Worm (Caenorhabditis elegans) whole organism, L2 larva: ENCODE data around the gene srj-8.

Experiments
- F13H6.1 ChIP-seq: sonication (generic microtip); optimal IDR thresholded peaks from 2 replicates; lab custom pipeline; 2016; ENCODE audit warnings: missing genetic modification characterization, missing compliant biosample characterization
- R02D3.7 ChIP-seq: fragments of 150-350 bp; optimal IDR thresholded peaks from 2 replicates; lab custom pipeline; 2014; ENCODE audit warnings: missing biosample characterization, missing genetic modification characterization
- ZK546.5 ChIP-seq: sonication (generic microtip); optimal IDR thresholded peaks from 2 replicates; lab custom pipeline; 2017; ENCODE audit warnings: missing biosample characterization, missing genetic modification characterization
- alr-1 ChIP-seq: fragments of 150-350 bp; optimal IDR thresholded peaks from 2 replicates; lab custom pipeline; 2014; ENCODE audit warnings: missing biosample characterization, missing genetic modification characterization
- blmp-1 ChIP-seq: sonication (generic microtip); optimal IDR thresholded peaks from 2 replicates; lab custom pipeline; 2017; ENCODE audit warnings: missing genetic modification characterization, mild to moderate bottlenecking, missing compliant biosample characterization, antibody characterized with exemption, moderate library complexity; ENCODE audit not compliant: insufficient read depth
- ceh-16 ChIP-seq: fragments of 150-350 bp; optimal IDR thresholded peaks from 2 replicates; lab custom pipeline; 2014; ENCODE audit warnings: missing biosample characterization, missing genetic modification characterization
- crh-2 ChIP-seq: sonication (generic microtip); optimal IDR thresholded peaks from 2 replicates; lab custom pipeline; 2017; ENCODE audit warnings: missing biosample characterization, missing genetic modification characterization
- dmd-4 ChIP-seq: sonication (generic microtip); optimal IDR thresholded peaks from 2 replicates; lab custom pipeline; 2017; ENCODE audit warnings: missing biosample characterization, missing genetic modification characterization
- egl-27 ChIP-seq: sonication (generic microtip); optimal IDR thresholded peaks from 3 replicates; lab custom pipeline; 2017; ENCODE audit warnings: missing biosample characterization, missing genetic modification reagents, missing genetic modification characterization
- elt-1 ChIP-seq: fragments of 150-350 bp; optimal IDR thresholded peaks from 2 replicates; lab custom pipeline; 2014; ENCODE audit warnings: missing biosample characterization, missing genetic modification characterization
- elt-3 ChIP-seq: sonication (generic microtip); optimal IDR thresholded peaks from 2 replicates; lab custom pipeline; 2017; ENCODE audit warnings: missing biosample characterization, missing genetic modification characterization
- gmeb-1 ChIP-seq: fragments of 150-350 bp; optimal IDR thresholded peaks from 2 replicates; lab custom pipeline; 2014; ENCODE audit warnings: missing biosample characterization, missing genetic modification characterization
- lin-11 ChIP-seq: fragments of 150-350 bp; sonication (generic microtip); optimal IDR thresholded peaks from 2 replicates; lab custom pipeline; 2014; ENCODE audit warnings: missing biosample characterization, missing genetic modification characterization, inconsistent platforms, mixed read lengths
- lin-13 ChIP-seq: fragments of 150-350 bp; optimal IDR thresholded peaks from 2 replicates; lab custom pipeline; 2014; ENCODE audit warnings: missing biosample characterization, missing genetic modification reagents, missing genetic modification characterization
- lsy-2 ChIP-seq, 2 experiments: fragments of 150-350 bp in 1 of 2; sonication (generic microtip) in 1 of 2; optimal IDR thresholded peaks; 2 replicates each; lab custom pipeline; 2014 to 2017; ENCODE audit warnings: missing biosample characterization in 2 of 2, missing genetic modification characterization in 2 of 2
- mab-5 ChIP-seq: fragments of 150-350 bp; optimal IDR thresholded peaks from 2 replicates; lab custom pipeline; 2014; ENCODE audit warnings: missing biosample characterization, missing genetic modification characterization
- nhr-11 ChIP-seq: fragments of 150-350 bp; optimal IDR thresholded peaks from 2 replicates; lab custom pipeline; 2014; ENCODE audit warnings: missing biosample characterization, missing genetic modification characterization
- nhr-129 ChIP-seq: fragments of 150-350 bp; optimal IDR thresholded peaks from 2 replicates; lab custom pipeline; 2014; ENCODE audit warnings: missing biosample characterization, missing genetic modification characterization
- nhr-21 ChIP-seq: fragments of 150-350 bp; optimal IDR thresholded peaks from 2 replicates; lab custom pipeline; 2014; ENCODE audit warnings: missing biosample characterization, missing genetic modification characterization
- nhr-23 ChIP-seq: fragments of 150-350 bp; optimal IDR thresholded peaks from 2 replicates; lab custom pipeline; 2014; ENCODE audit warnings: missing biosample characterization, missing genetic modification reagents, missing genetic modification characterization
- nhr-237 ChIP-seq: fragments of 150-350 bp; optimal IDR thresholded peaks from 2 replicates; lab custom pipeline; 2014; ENCODE audit warnings: missing biosample characterization, missing genetic modification characterization
- nhr-25 ChIP-seq: fragments of 150-350 bp; sonication (generic microtip); optimal IDR thresholded peaks from 3 replicates; lab custom pipeline; 2014; ENCODE audit warnings: missing biosample characterization, missing genetic modification characterization
- nhr-77 ChIP-seq: fragments of 150-350 bp; optimal IDR thresholded peaks from 2 replicates; lab custom pipeline; 2014; ENCODE audit warnings: missing biosample characterization, missing genetic modification characterization
- peb-1 ChIP-seq: fragments of 150-350 bp; optimal IDR thresholded peaks from 2 replicates; lab custom pipeline; 2014; ENCODE audit warnings: missing biosample characterization, missing genetic modification characterization
- sem-4 ChIP-seq: fragments of 150-350 bp; optimal IDR thresholded peaks from 2 replicates; lab custom pipeline; 2014; ENCODE audit warnings: missing biosample characterization, missing genetic modification reagents, missing genetic modification characterization
- skn-1 ChIP-seq: sonication (generic microtip); optimal IDR thresholded peaks from 2 replicates; lab custom pipeline; 2017; ENCODE audit warnings: missing biosample characterization, missing genetic modification characterization
- sma-3 ChIP-seq: sonication (generic microtip); optimal IDR thresholded peaks from 2 replicates; lab custom pipeline; 2016; ENCODE audit warnings: missing genetic modification reagents, missing genetic modification characterization, missing compliant biosample characterization
- unc-39 ChIP-seq: fragments of 150-350 bp; optimal IDR thresholded peaks from 2 replicates; lab custom pipeline; 2014; ENCODE audit warnings: missing biosample characterization, missing genetic modification characterization
- unc-62 ChIP-seq: fragments of 150-350 bp; optimal IDR thresholded peaks from 2 replicates; lab custom pipeline; 2014; ENCODE audit warnings: missing biosample characterization, missing genetic modification reagents, missing genetic modification characterization
- zag-1 ChIP-seq: fragments of 150-350 bp; optimal IDR thresholded peaks from 2 replicates; lab custom pipeline; 2014; ENCODE audit warnings: missing biosample characterization, missing genetic modification characterization
- ztf-1 ChIP-seq: fragments of 200-800 bp; sonication (Bioruptor generic); conservative IDR thresholded peaks from 2 replicates; pipeline ENCODE4 v1.3.6; 2022; ENCODE audit warnings: missing genetic modification characterization, missing compliant biosample characterization
- ztf-11 ChIP-seq: sonication (generic microtip); optimal IDR thresholded peaks from 2 replicates; lab custom pipeline; 2017; ENCODE audit warnings: missing biosample characterization, missing genetic modification characterization
- ztf-4 ChIP-seq: fragments of 150-350 bp; optimal IDR thresholded peaks from 2 replicates; lab custom pipeline; 2014; ENCODE audit warnings: missing biosample characterization, missing genetic modification characterization

Gene srj-8

DNA sequence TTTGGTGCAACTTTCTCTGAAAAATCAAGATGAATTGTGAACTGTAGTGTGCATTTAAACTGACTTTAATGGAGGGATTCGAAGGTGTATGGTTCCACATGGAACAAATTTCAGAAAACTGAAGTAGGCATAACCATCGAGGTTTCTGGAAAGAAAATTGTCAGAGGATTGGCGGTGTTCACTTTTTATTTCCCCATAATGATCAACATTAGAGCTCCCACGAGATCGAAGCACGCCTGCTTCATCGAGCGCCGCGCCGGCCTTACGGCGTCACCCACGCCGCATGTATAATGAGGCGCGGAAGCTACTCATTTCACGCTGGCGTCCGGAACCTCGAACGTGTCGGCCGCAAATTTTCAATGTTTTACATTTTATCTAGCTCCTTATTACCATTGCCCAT is 40.5 kb downstream of the srj-8 start:
- no peak for TF ChIP-seq nhr-21 (tag; lab: Kevin White, UChicago)
- TF ChIP-seq gmeb-1 (tag; lab: Kevin White, UChicago) = no peak
- TF ChIP-seq skn-1 (tag; lab: Kevin White, UChicago) = no peak
- TF ChIP-seq sem-4 (tag; lab: Kevin White, UChicago) = no peak
- no peak for TF ChIP-seq nhr-77 (tag; lab: Kevin White, UChicago)
- no peak for TF ChIP-seq peb-1 (tag; lab: Kevin White, UChicago)
- TF ChIP-seq F13H6.1 (tag; lab: Kevin White, UChicago) = no peak
- no peak for TF ChIP-seq unc-62
- TF ChIP-seq ceh-16 = no peak
- no peak for TF ChIP-seq ztf-1
- no peak for TF ChIP-seq lin-11
- no peak for TF ChIP-seq mab-5 (tag; lab: Kevin White, UChicago)
- no peak for TF ChIP-seq lsy-2 (tag; optimal IDR thresholded peaks at IDR 0.05; lab: Kevin White, UChicago)
- TF ChIP-seq zag-1 (tag; lab: Kevin White, UChicago) = no peak

DNA sequence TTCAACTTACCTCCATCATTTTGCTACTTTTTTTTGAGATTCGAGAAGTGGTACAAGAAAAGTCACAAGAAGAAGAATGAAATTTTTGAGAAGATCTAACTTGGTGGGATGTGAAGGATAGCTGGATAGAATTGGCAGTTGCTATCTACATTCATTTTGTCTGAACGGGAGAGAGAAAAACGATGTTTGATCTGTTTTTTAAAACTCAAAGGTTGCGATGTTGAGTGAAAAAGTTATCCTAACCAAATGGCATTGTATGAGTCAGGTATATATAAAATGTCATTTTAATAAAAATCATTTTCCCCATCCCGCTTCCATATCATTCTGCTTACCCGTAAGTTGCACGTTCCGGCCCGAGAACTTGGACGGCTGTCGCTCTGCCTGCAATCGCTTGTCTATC is 41.7 kb downstream of the srj-8 start, which contains the start of gene F35F10.6:
F35F10.6 (minus strand) TSS at position 101 of the 400 bp plus-strand sequence.
- TF ChIP-seq ZK546.5 (tag; lab: Kevin White, UChicago) (no peak), mab-5 (tag; lab: Kevin White, UChicago) (no peak), alr-1 (no peak), ceh-16 (no peak)

DNA sequence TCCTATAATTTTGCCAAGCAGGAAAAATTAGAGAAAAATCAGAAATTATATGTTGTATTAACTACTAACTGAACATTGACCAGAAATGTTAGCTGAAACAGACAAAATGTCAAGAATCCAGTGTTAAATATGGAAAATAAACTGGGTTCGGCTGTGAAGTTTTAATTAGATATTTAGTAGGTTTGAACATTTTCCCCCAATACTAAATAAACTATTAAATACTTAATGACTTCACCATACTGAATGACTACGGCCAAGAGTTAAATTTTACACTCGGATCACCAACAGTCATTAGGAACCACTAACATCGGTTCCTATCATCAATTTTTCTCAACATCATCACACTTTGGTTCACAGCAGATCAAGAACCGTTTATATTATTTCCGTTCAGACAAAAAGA is 47.8 kb downstream of the srj-8 start:
- TF ChIP-seq ztf-1 (no peak), nhr-23 (tag; lab: Kevin White, UChicago) (no peak), lsy-2 (tag; optimal IDR thresholded peaks at IDR 0.05; lab: Kevin White, UChicago) (no peak), nhr-11 (no peak), nhr-129 (tag; lab: Kevin White, UChicago) (no peak), nhr-25 (tag; lab: Kevin White, UChicago) (no peak), nhr-21 (tag; lab: Kevin White, UChicago) (no peak), crh-2 (tag; lab: Kevin White, UChicago) (no peak), mab-5 (tag; lab: Kevin White, UChicago) (no peak), elt-3 (tag; lab: Kevin White, UChicago) (no peak), R02D3.7 (tag; lab: Kevin White, UChicago) (no peak), unc-39 (tag; lab: Kevin White, UChicago) (no peak), lin-13 (GFP tag; lab: Kevin White, UChicago) (no peak), gmeb-1 (tag; lab: Kevin White, UChicago) (no peak), blmp-1 (tag; lab: Kevin White, UChicago) (no peak)

DNA sequence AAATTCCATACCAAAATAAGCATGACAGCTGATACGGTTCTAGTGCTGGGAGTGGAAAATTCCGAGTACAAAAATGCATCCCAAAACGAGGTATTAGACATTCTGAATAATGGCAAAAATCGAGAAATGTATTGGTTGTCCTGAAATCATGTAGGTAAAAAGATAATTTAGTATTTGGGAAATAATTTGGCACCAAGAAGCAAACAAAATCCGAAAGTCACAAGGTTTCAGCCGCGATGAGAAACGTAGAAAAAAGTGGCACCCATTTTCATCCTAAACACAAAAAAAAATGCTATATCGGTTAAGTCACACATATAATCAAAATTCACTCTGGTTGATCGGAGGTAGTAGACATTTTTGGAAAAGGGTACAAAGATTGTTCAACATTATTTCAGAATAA is 50.1 kb downstream of the srj-8 start, which contains the start of gene srx-122:
srx-122 (minus strand) TSS at position 101 of the 400 bp plus-strand sequence.
- TF ChIP-seq peb-1 (tag; lab: Kevin White, UChicago) = no peak
- no peak for TF ChIP-seq ztf-11 (tag; lab: Kevin White, UChicago)
- no peak for TF ChIP-seq nhr-77 (tag; lab: Kevin White, UChicago)
- no peak for TF ChIP-seq ztf-4 (tag; lab: Kevin White, UChicago)
- TF ChIP-seq elt-1 (tag; lab: Kevin White, UChicago) = no peak
- TF ChIP-seq sma-3 (GFP tag; lab: Kevin White, UChicago) = no peak
- TF ChIP-seq gmeb-1 (tag; lab: Kevin White, UChicago) = no peak
- no peak for TF ChIP-seq ZK546.5 (tag; lab: Kevin White, UChicago)
- no peak for TF ChIP-seq dmd-4 (tag; lab: Kevin White, UChicago)
- TF ChIP-seq egl-27 = no peak
- no peak for TF ChIP-seq nhr-25 (tag; lab: Kevin White, UChicago)
- TF ChIP-seq nhr-21 (tag; lab: Kevin White, UChicago) = no peak
- no peak for TF ChIP-seq nhr-237 (tag; lab: Kevin White, UChicago)
- no peak for TF ChIP-seq mab-5 (tag; lab: Kevin White, UChicago)
- TF ChIP-seq, all 48 proteins: peak for 0
